Worm (Caenorhabditis elegans) whole organism, L4 larva: ENCODE results near the gene R07G3.7.

Source experiments
- F37D6.2 ChIP-seq: sonication (generic microtip); optimal IDR thresholded peaks from 2 replicates; lab custom pipeline; 2016; ENCODE audit warnings: mild to moderate bottlenecking, missing genetic modification characterization, missing compliant biosample characterization
- ZK337.2 ChIP-seq: fragments of 200-800 bp; sonication (Bioruptor generic); IDR thresholded peaks from 2 replicates; pipeline ENCODE4 v1.3.6; 2022; ENCODE audit warnings: missing genetic modification reagents, missing genetic modification characterization, missing compliant biosample characterization
- aha-1 ChIP-seq: fragments of 150-350 bp; peaks from one replicate; lab custom pipeline; 2014; ENCODE audit warnings: missing biosample characterization, missing genetic modification characterization
- ama-1 ChIP-seq: fragments of 150-350 bp; optimal IDR thresholded peaks from 2 replicates; lab custom pipeline; 2014; ENCODE audit warnings: inconsistent platforms, mixed read lengths
- attf-4 ChIP-seq: sonication (generic microtip); optimal IDR thresholded peaks from 3 replicates; lab custom pipeline; 2017; ENCODE audit warnings: missing biosample characterization, missing genetic modification characterization
- ceh-28 ChIP-seq: fragments of 150-350 bp; optimal IDR thresholded peaks from 2 replicates; lab custom pipeline; 2014; ENCODE audit warnings: missing biosample characterization, missing genetic modification reagents, missing genetic modification characterization
- daf-16 ChIP-seq, 3 experiments: sonication (generic microtip); optimal IDR thresholded peaks; 2 replicates each; lab custom pipeline; 2016 to 2017; ENCODE audit warnings: missing genetic modification characterization in 3 of 3, missing genetic modification reagents in 3 of 3, mild to moderate bottlenecking in 2 of 3, missing compliant biosample characterization in 2 of 3, missing biosample characterization in 1 of 3, moderate library complexity in 1 of 3
- daf-8 ChIP-seq: fragments of 200-800 bp; sonication (Bioruptor generic); IDR thresholded peaks from 2 replicates; pipeline ENCODE4 v1.3.6; 2022; ENCODE audit warnings: missing genetic modification characterization, missing compliant biosample characterization
- dmd-6 ChIP-seq: fragments of 200-800 bp; sonication (Bioruptor generic); IDR thresholded peaks from 2 replicates; pipeline ENCODE4 v1.3.6; 2022; ENCODE audit warnings: missing genetic modification reagents, missing genetic modification characterization, missing compliant biosample characterization
- dve-1 ChIP-seq: sonication (generic microtip); optimal IDR thresholded peaks from 2 replicates; lab custom pipeline; 2017; ENCODE audit warnings: antibody characterized with exemption, mild to moderate bottlenecking, missing genetic modification characterization, missing compliant biosample characterization; ENCODE audit not compliant: insufficient read depth
- gei-8 ChIP-seq: fragments of 200-800 bp; sonication (Bioruptor generic); optimal IDR thresholded peaks from 2 replicates; lab custom pipeline; 2018; ENCODE audit warnings: mild to moderate bottlenecking, missing genetic modification characterization, missing compliant biosample characterization
- hlh-11 ChIP-seq: fragments of 200-800 bp; sonication (Bioruptor generic); optimal IDR thresholded peaks from 2 replicates; lab custom pipeline; 2018; ENCODE audit warnings: mild to moderate bottlenecking, missing genetic modification characterization, missing compliant biosample characterization
- hlh-30 ChIP-seq: sonication (generic microtip); optimal IDR thresholded peaks from 2 replicates; lab custom pipeline; 2017; ENCODE audit warnings: antibody characterized with exemption, mild to moderate bottlenecking, missing genetic modification characterization, missing compliant biosample characterization; ENCODE audit not compliant: insufficient read depth
- hmg-1.1 ChIP-seq: fragments of 200-800 bp; sonication (Bioruptor generic); IDR thresholded peaks from 2 replicates; pipeline ENCODE4 v1.3.6; 2022; ENCODE audit warnings: missing genetic modification reagents, missing genetic modification characterization, missing compliant biosample characterization
- lim-7 ChIP-seq: fragments of 200-800 bp; sonication (Bioruptor generic); IDR thresholded peaks from 2 replicates; pipeline ENCODE4 v1.3.6; 2022; ENCODE audit warnings: missing genetic modification characterization, missing compliant biosample characterization
- lin-38 ChIP-seq: fragments of 200-800 bp; sonication (Bioruptor generic); IDR thresholded peaks from 2 replicates; pipeline ENCODE4 v1.3.6; 2022; ENCODE audit warnings: missing genetic modification reagents, missing genetic modification characterization, missing compliant biosample characterization
- lsy-2 ChIP-seq, 2 experiments: fragments of 150-350 bp in 1 of 2; sonication (generic microtip) in 1 of 2; optimal IDR thresholded peaks; 2 replicates each; lab custom pipeline; 2014 to 2017; ENCODE audit warnings: missing biosample characterization in 2 of 2, missing genetic modification characterization in 2 of 2
- madf-5 ChIP-seq, 2 experiments: fragments of 200-800 bp; sonication (Bioruptor generic); IDR thresholded peaks; 2 replicates each; pipeline ENCODE4 v1.3.6; 2022; ENCODE audit warnings: missing compliant biosample characterization in 2 of 2, missing genetic modification characterization in 2 of 2
- mdl-1 ChIP-seq, 2 experiments: fragments of 150-350 bp in 1 of 2; sonication (generic microtip) in 1 of 2; optimal IDR thresholded peaks; 2 replicates each; lab custom pipeline; 2014 to 2017; ENCODE audit warnings: missing biosample characterization in 2 of 2, missing genetic modification characterization in 2 of 2
- mdt-29 ChIP-seq: fragments of 200-800 bp; sonication (Bioruptor generic); IDR thresholded peaks from 2 replicates; pipeline ENCODE4 v1.3.6; 2022; ENCODE audit warnings: missing genetic modification reagents, missing genetic modification characterization, missing compliant biosample characterization
- mep-1 ChIP-seq: fragments of 150-350 bp; sonication (generic microtip); optimal IDR thresholded peaks from 3 replicates; lab custom pipeline; 2014; ENCODE audit warnings: missing biosample characterization, missing genetic modification characterization
- mes-2 ChIP-seq: sonication (generic microtip); optimal IDR thresholded peaks from 2 replicates; lab custom pipeline; 2016; ENCODE audit warnings: missing genotype, mild to moderate bottlenecking, missing genetic modification characterization, missing compliant biosample characterization; ENCODE audit not compliant: poor library complexity, severe bottlenecking
- nhr-25 ChIP-seq: sonication (generic microtip); optimal IDR thresholded peaks from 2 replicates; lab custom pipeline; 2017; ENCODE audit warnings: missing genetic modification characterization, mild to moderate bottlenecking, missing compliant biosample characterization, antibody characterized with exemption, moderate library complexity, borderline replicate concordance; ENCODE audit not compliant: insufficient read depth
- nhr-28 ChIP-seq: fragments of 150-350 bp; optimal IDR thresholded peaks from 2 replicates; lab custom pipeline; 2014; ENCODE audit warnings: missing biosample characterization, missing genetic modification characterization
- nhr-41 ChIP-seq: fragments of 200-800 bp; sonication (Bioruptor generic); IDR thresholded peaks from 2 replicates; pipeline ENCODE4 v1.3.6; 2022; ENCODE audit warnings: missing genetic modification reagents, missing genetic modification characterization, missing compliant biosample characterization
- pha-4 ChIP-seq, 2 experiments: fragments of 150-350 bp in 1 of 2; fragments of 200-800 bp in 1 of 2; sonication (Bioruptor generic) in 1 of 2; IDR thresholded peaks in 1 of 2; optimal IDR thresholded peaks in 1 of 2; 2 replicates each; pipeline versions ENCODE4 v1.3.6 to Lab custom; 2014 to 2022; ENCODE audit warnings: missing genetic modification characterization in 2 of 2, missing genetic modification reagents in 2 of 2, missing biosample characterization in 1 of 2, missing compliant biosample characterization in 1 of 2
- php-3 ChIP-seq: fragments of 200-800 bp; sonication (Bioruptor generic); IDR thresholded peaks from 2 replicates; pipeline ENCODE4 v1.3.6; 2022; ENCODE audit warnings: missing genetic modification reagents, missing genetic modification characterization, missing compliant biosample characterization
- pqm-1 ChIP-seq: sonication (generic microtip); optimal IDR thresholded peaks from 2 replicates; lab custom pipeline; 2017; ENCODE audit warnings: missing biosample characterization, missing genetic modification characterization
- rbr-2 ChIP-seq: sonication (generic microtip); optimal IDR thresholded peaks from 2 replicates; lab custom pipeline; 2016; ENCODE audit warnings: missing genotype, missing genetic modification characterization, missing compliant biosample characterization
- snpc-4 ChIP-seq: fragments of 150-350 bp; optimal IDR thresholded peaks from 2 replicates; lab custom pipeline; 2014; ENCODE audit warnings: missing biosample characterization, missing genetic modification characterization
- unc-62 ChIP-seq, 3 experiments: fragments of 150-350 bp in 1 of 3; sonication (generic microtip); optimal IDR thresholded peaks in 2 of 3; peaks in 1 of 3; 1 replicate in 1 of 3; 2 replicates in 2 of 3; lab custom pipeline; 2014 to 2017; ENCODE audit warnings: missing biosample characterization in 3 of 3, missing genetic modification characterization in 3 of 3, missing genetic modification reagents in 3 of 3, missing genotype in 1 of 3
- zfp-2 ChIP-seq: sonication (generic microtip); optimal IDR thresholded peaks from 2 replicates; lab custom pipeline; 2016; ENCODE audit warnings: mild to moderate bottlenecking, missing genetic modification characterization, missing compliant biosample characterization
- zip-2 ChIP-seq: fragments of 150-350 bp; optimal IDR thresholded peaks from 2 replicates; lab custom pipeline; 2014; ENCODE audit warnings: missing biosample characterization, missing genetic modification characterization

R07G3.7 gene

DNA sequence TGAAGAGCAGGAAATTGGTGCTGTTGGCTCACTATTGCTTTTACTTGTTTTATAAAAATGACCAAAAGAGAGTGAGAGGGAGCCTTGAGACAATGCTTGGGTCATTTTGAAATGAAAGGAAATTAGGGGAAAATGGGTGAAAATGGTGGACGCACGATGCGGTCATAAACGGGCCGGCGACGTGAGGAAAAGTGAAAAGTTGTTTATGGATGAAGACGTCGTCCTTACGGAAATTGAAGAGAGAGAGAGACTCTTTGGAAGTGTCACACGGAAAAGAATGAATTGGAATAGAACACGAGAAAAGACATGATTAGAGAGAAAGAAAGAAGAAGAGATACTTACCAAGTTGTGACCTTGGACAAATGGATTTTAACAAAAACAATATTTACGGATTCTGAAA is 8.0 kb upstream of the R07G3.7 start:
- TF ChIP-seq madf-5 (GFP tag; IDR thresholded peaks at IDR 0.05; lab: Robert Waterston, UW) (no peak), unc-62 (GFP tag; optimal IDR thresholded peaks at IDR 0.05 in 1 of 2; lab: Kevin White, UChicago) (peak in 1 of 2 experiments; percentile 70), unc-62 (tag; optimal IDR thresholded peaks at IDR 0.05; lab: Kevin White, UChicago) (no peak), daf-16 (GFP tag; optimal IDR thresholded peaks at IDR 0.05; lab: Kevin White, UChicago) (no peak), daf-16 (tag; optimal IDR thresholded peaks at IDR 0.05; lab: Kevin White, UChicago) (no peak), zfp-2 (tag; lab: Kevin White, UChicago) (no peak), aha-1 (tag; lab: Kevin White, UChicago) (peak; percentile 20), daf-8 (no peak), hlh-30 (tag; lab: Kevin White, UChicago) (peak; percentile 57), mdt-29 (no peak), gei-8 (GFP tag; lab: Kevin White, UChicago) (no peak), mdl-1 (tag; optimal IDR thresholded peaks at IDR 0.05; lab: Kevin White, UChicago) (peak in 1 of 2 experiments; percentile 19)

DNA sequence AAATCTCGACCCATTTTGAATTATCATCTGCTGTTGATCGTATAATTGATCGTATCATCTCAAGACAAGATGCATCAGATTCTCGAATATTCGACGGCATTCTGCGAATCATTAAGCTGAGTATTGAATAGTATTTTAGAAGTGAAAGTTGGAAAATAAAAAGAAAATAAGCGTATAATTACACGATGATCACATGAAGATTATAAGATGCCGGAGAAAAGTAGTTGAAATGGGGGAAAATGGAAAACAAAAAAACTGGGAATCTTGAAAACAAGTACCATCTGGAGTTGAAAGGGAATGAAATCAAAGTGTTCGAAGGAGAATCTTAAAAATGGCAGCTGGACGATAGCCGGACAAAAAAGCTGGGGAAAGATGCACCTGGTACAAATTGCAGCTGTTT is 6.9 kb upstream of the R07G3.7 start, which contains the start of gene R07G3.8:
R07G3.8 (minus strand) TSS at position 101 of the 400 bp plus-strand sequence.
- TF ChIP-seq attf-4 (tag; lab: Kevin White, UChicago) (no peak), F37D6.2 (tag; lab: Kevin White, UChicago) (no peak), lim-7 (GFP tag; lab: Robert Waterston, UW) (no peak), unc-62 (GFP tag; optimal IDR thresholded peaks at IDR 0.05 in 1 of 2; lab: Kevin White, UChicago) (no peak), unc-62 (tag; optimal IDR thresholded peaks at IDR 0.05; lab: Kevin White, UChicago) (no peak), gei-8 (GFP tag; lab: Kevin White, UChicago) (no peak)

DNA sequence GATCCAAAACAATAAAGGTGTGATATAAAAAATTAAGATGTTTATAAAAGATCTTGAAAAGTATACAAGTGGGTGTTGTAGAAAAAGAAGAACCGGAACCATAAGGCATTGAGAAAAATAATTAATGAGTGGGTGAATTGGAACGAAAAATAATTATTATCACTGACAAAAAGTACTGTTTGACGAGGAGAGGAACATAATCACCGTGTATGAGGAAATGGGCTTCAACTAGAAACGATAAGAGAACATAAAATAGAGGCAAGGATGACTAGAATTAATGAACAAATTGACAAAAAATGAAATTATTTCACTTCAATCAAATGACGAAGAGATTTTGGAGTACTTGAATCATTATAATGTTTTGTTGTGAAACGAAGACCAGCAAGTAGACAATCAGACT is 4.7 kb upstream of the R07G3.7 start:
- peak; percentile 4 to 23 for TF ChIP-seq lsy-2 (tag; optimal IDR thresholded peaks at IDR 0.05; lab: Kevin White, UChicago)
- peak; percentile 11 for TF ChIP-seq mep-1
- no peak for TF ChIP-seq daf-16 (GFP tag; optimal IDR thresholded peaks at IDR 0.05; lab: Kevin White, UChicago)
- peak; percentile 18 for TF ChIP-seq daf-16 (tag; optimal IDR thresholded peaks at IDR 0.05; lab: Kevin White, UChicago)
- TF ChIP-seq nhr-28 (tag; lab: Kevin White, UChicago) = peak; percentile 72
- TF ChIP-seq pqm-1 = peak; percentile 92
- TF ChIP-seq ama-1 (lab: Kevin White, UChicago) = no peak
- 0 out of 2 replicates have a peak, but pooled peaks have one; percentile 19 for TF ChIP-seq dmd-6 (GFP tag; lab: Robert Waterston, UW)
- peak; percentile 63 for TF ChIP-seq aha-1 (tag; lab: Kevin White, UChicago)
- no peak for TF ChIP-seq nhr-25 (tag; lab: Kevin White, UChicago)
- TF ChIP-seq, all 104 proteins: peak for 7

DNA sequence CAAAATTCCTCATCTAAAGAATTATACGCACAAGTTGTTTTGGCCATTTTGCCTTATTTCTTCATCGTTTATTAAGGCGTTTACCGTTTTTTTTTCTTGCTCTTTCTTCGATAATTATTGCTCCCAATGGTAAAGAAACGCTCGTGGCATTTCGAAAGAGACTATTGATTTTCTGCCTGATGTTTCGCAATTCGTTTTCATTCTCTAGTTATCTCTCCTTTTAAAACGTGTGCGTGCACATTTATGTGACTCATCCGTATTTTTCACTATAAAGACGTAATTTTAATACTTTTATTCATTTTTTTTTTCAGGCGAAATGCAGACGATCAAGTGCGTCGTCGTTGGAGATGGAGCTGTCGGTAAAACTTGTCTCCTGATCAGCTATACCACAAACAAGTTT is 2.6 kb upstream of the R07G3.7 start, which contains the start of gene cdc-42:
cdc-42 (plus strand) TSS at position 312 of the 400 bp plus-strand sequence.
- TF ChIP-seq lin-38 (GFP tag; lab: Robert Waterston, UW) = no peak
- no peak for TF ChIP-seq ZK337.2 (GFP tag; lab: Robert Waterston, UW)
- TF ChIP-seq php-3 (GFP tag; lab: Robert Waterston, UW) = no peak
- TF ChIP-seq pha-4 (GFP tag; IDR thresholded peaks at IDR 0.05; lab: Robert Waterston, UW) = no peak
- no peak for TF ChIP-seq pha-4 (tag; optimal IDR thresholded peaks at IDR 0.05; lab: Kevin White, UChicago)
- peak in 1 of 2 experiments; percentile 6 for TF ChIP-seq lsy-2 (tag; optimal IDR thresholded peaks at IDR 0.05; lab: Kevin White, UChicago)
- no peak for TF ChIP-seq nhr-41 (GFP tag; lab: Robert Waterston, UW)
- TF ChIP-seq dve-1 (tag; lab: Kevin White, UChicago) = no peak

DNA sequence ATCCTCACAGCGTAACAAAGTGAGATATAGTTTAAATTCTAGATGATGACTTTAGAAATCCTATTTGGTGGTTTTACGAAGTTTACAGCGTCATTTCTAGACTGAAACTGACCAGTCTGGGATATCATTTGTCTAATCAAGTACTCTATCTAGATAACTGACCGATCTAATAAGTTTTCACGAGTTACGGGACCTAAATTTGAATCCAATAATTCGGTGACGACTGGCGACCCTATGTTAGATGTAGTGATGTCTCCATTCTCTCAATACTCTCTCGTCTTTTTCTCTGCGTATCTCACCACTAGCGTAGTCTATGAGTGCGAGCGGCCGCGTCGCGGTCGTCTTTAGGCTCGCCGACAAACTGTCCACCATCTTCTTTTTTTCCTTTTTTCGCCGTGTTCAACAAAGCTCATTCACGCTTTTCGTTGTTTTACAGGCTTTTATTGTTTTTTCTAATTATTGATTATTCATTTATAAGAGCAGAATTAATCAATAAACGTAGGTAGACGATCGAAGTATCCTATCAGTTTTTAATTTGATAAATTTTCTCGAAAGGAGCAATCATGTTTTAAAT is 1.9 kb upstream of the R07G3.7 start:
- TF ChIP-seq snpc-4 (tag; lab: Kevin White, UChicago) (no peak), ceh-28 (no peak), rbr-2 (no peak), dve-1 (tag; lab: Kevin White, UChicago) (peak; percentile 46), lin-38 (GFP tag; lab: Robert Waterston, UW) (peak; percentile 35; the same call in 1 of the 2 replicates), zip-2 (no peak), hlh-11 (tag; lab: Kevin White, UChicago) (peak; percentile 12), lsy-2 (tag; optimal IDR thresholded peaks at IDR 0.05; lab: Kevin White, UChicago) (peak in 1 of 2 experiments; percentile 35), daf-16 (GFP tag; optimal IDR thresholded peaks at IDR 0.05; lab: Kevin White, UChicago) (no peak), daf-16 (tag; optimal IDR thresholded peaks at IDR 0.05; lab: Kevin White, UChicago) (peak; percentile 19), mes-2 (tag; lab: Kevin White, UChicago) (peak; percentile 70), mep-1 (peak; percentile 44), hmg-1.1 (GFP tag; lab: Robert Waterston, UW) (peak; percentile 47; the same call in 1 of the 2 replicates), ama-1 (lab: Kevin White, UChicago) (peak; percentile 62)
